Worm (Caenorhabditis elegans) whole organism, L3 larva: ENCODE measurements around the gene M01E10.3.

ENCODE experiments used
- R02D3.7 ChIP-seq: fragments of 150-350 bp; optimal IDR thresholded peaks from 2 replicates; lab custom pipeline; 2014; ENCODE audit warnings: missing biosample characterization, missing genetic modification characterization
- ZK546.5 ChIP-seq: sonication (generic microtip); optimal IDR thresholded peaks from 2 replicates; lab custom pipeline; 2017; ENCODE audit warnings: missing biosample characterization, missing genetic modification characterization
- aly-2 ChIP-seq: fragments of 150-350 bp; optimal IDR thresholded peaks from 2 replicates; lab custom pipeline; 2014; ENCODE audit warnings: missing biosample characterization, missing genetic modification characterization
- ama-1 ChIP-seq: fragments of 150-350 bp; optimal IDR thresholded peaks from 2 replicates; lab custom pipeline; 2018
- ceh-16 ChIP-seq: sonication (generic microtip); optimal IDR thresholded peaks from 2 replicates; lab custom pipeline; 2017; ENCODE audit warnings: missing biosample characterization, missing genetic modification characterization
- ceh-28 ChIP-seq: fragments of 150-350 bp; optimal IDR thresholded peaks from 2 replicates; lab custom pipeline; 2014; ENCODE audit warnings: missing biosample characterization, missing genetic modification reagents, missing genetic modification characterization
- ceh-82 ChIP-seq: fragments of 150-350 bp; optimal IDR thresholded peaks from 2 replicates; lab custom pipeline; 2014; ENCODE audit warnings: missing biosample characterization, missing genetic modification characterization
- ceh-9 ChIP-seq: sonication (generic microtip); optimal IDR thresholded peaks from 2 replicates; lab custom pipeline; 2018; ENCODE audit warnings: missing biosample characterization, missing genetic modification characterization
- daf-12 ChIP-seq: fragments of 150-350 bp; optimal IDR thresholded peaks from 2 replicates; lab custom pipeline; 2014; ENCODE audit warnings: missing biosample characterization, missing genetic modification reagents, missing genetic modification characterization
- egl-27 ChIP-seq: sonication (generic microtip); optimal IDR thresholded peaks from 4 replicates; lab custom pipeline; 2017; ENCODE audit warnings: missing biosample characterization, missing genetic modification reagents, missing genetic modification characterization
- egl-5 ChIP-seq: fragments of 150-350 bp; optimal IDR thresholded peaks from 2 replicates; lab custom pipeline; 2017; ENCODE audit warnings: missing biosample characterization, missing genetic modification reagents, missing genetic modification characterization, inconsistent platforms
- elt-1 ChIP-seq: fragments of 150-350 bp; optimal IDR thresholded peaks from 2 replicates; lab custom pipeline; 2014; ENCODE audit warnings: missing biosample characterization, missing genetic modification characterization
- elt-2 ChIP-seq: sonication (generic microtip); optimal IDR thresholded peaks from 2 replicates; lab custom pipeline; 2016; ENCODE audit warnings: missing genetic modification reagents, mild to moderate bottlenecking, missing genetic modification characterization, missing compliant biosample characterization
- elt-3 ChIP-seq, 3 experiments: fragments of 150-350 bp in 1 of 3; sonication (generic microtip) in 2 of 3; optimal IDR thresholded peaks; 2 replicates in 2 of 3; 4 replicates in 1 of 3; lab custom pipeline; 2014 to 2017; ENCODE audit warnings: missing biosample characterization in 3 of 3, missing genetic modification characterization in 3 of 3
- eor-1 ChIP-seq, 2 experiments: fragments of 150-350 bp; optimal IDR thresholded peaks; 2 replicates each; lab custom pipeline; 2014 to 2018; ENCODE audit warnings: missing biosample characterization in 2 of 2, missing genetic modification characterization in 2 of 2
- fkh-10 ChIP-seq: sonication (generic microtip); optimal IDR thresholded peaks from 2 replicates; lab custom pipeline; 2017; ENCODE audit warnings: missing biosample characterization, missing genetic modification reagents, missing genetic modification characterization
- fkh-2 ChIP-seq: fragments of 150-350 bp; optimal IDR thresholded peaks from 2 replicates; lab custom pipeline; 2014; ENCODE audit warnings: missing biosample characterization, missing genetic modification reagents, missing genetic modification characterization
- fos-1 ChIP-seq: fragments of 150-350 bp; optimal IDR thresholded peaks from 2 replicates; lab custom pipeline; 2014; ENCODE audit warnings: missing biosample characterization, missing genetic modification characterization
- hmg-11 ChIP-seq: sonication (generic microtip); optimal IDR thresholded peaks from 2 replicates; lab custom pipeline; 2016; ENCODE audit warnings: missing genetic modification characterization, missing compliant biosample characterization
- jun-1 ChIP-seq: fragments of 150-350 bp; optimal IDR thresholded peaks from 2 replicates; lab custom pipeline; 2014; ENCODE audit warnings: missing biosample characterization, missing genetic modification reagents, missing genetic modification characterization
- lin-15B ChIP-seq: fragments of 150-350 bp; optimal IDR thresholded peaks from 2 replicates; lab custom pipeline; 2014; ENCODE audit warnings: missing biosample characterization, missing genetic modification characterization
- lin-39 ChIP-seq: fragments of 150-350 bp; optimal IDR thresholded peaks from 2 replicates; lab custom pipeline; 2018; ENCODE audit warnings: missing biosample characterization, missing genetic modification reagents, missing genetic modification characterization
- lsy-12 ChIP-seq: sonication (generic microtip); optimal IDR thresholded peaks from 2 replicates; lab custom pipeline; 2016; ENCODE audit warnings: mild to moderate bottlenecking, missing genetic modification characterization, missing compliant biosample characterization
- mdl-1 ChIP-seq: fragments of 150-350 bp; optimal IDR thresholded peaks from 2 replicates; lab custom pipeline; 2014; ENCODE audit warnings: missing biosample characterization, missing genetic modification characterization
- mml-1 ChIP-seq: fragments of 150-350 bp; sonication (generic microtip); optimal IDR thresholded peaks from 3 replicates; lab custom pipeline; 2014; ENCODE audit warnings: missing biosample characterization, missing genetic modification characterization
- nfya-1 ChIP-seq: sonication (generic microtip); optimal IDR thresholded peaks from 2 replicates; lab custom pipeline; 2017; ENCODE audit warnings: missing genetic modification characterization, mild to moderate bottlenecking, missing compliant biosample characterization, antibody characterized with exemption, moderate library complexity; ENCODE audit not compliant: insufficient read depth
- nhr-11 ChIP-seq: fragments of 150-350 bp; optimal IDR thresholded peaks from 2 replicates; lab custom pipeline; 2014; ENCODE audit warnings: missing biosample characterization, missing genetic modification characterization
- nhr-12 ChIP-seq: fragments of 150-350 bp; optimal IDR thresholded peaks from 2 replicates; lab custom pipeline; 2014; ENCODE audit warnings: missing biosample characterization, missing genetic modification characterization
- nhr-23 ChIP-seq: fragments of 150-350 bp; optimal IDR thresholded peaks from 2 replicates; lab custom pipeline; 2014; ENCODE audit warnings: missing biosample characterization, missing genetic modification reagents, missing genetic modification characterization
- nhr-237 ChIP-seq: fragments of 150-350 bp; optimal IDR thresholded peaks from 2 replicates; lab custom pipeline; 2014; ENCODE audit warnings: missing biosample characterization, missing genetic modification characterization
- nhr-25 ChIP-seq: sonication (generic microtip); optimal IDR thresholded peaks from 2 replicates; lab custom pipeline; 2017; ENCODE audit warnings: missing biosample characterization, missing genetic modification characterization
- nhr-28 ChIP-seq: fragments of 150-350 bp; optimal IDR thresholded peaks from 2 replicates; lab custom pipeline; 2014; ENCODE audit warnings: missing biosample characterization, missing genetic modification characterization
- nhr-43 ChIP-seq: sonication (generic microtip); optimal IDR thresholded peaks from 2 replicates; lab custom pipeline; 2016; ENCODE audit warnings: mild to moderate bottlenecking, missing genetic modification characterization, missing compliant biosample characterization; ENCODE audit not compliant: poor library complexity, severe bottlenecking
- nhr-67 ChIP-seq: fragments of 150-350 bp; optimal IDR thresholded peaks from 2 replicates; lab custom pipeline; 2014; ENCODE audit warnings: missing biosample characterization, missing genetic modification characterization
- nhr-76 ChIP-seq: fragments of 150-350 bp; sonication (generic microtip); optimal IDR thresholded peaks from 5 replicates; lab custom pipeline; 2014; ENCODE audit warnings: missing biosample characterization, missing genetic modification characterization
- nhr-77 ChIP-seq: fragments of 150-350 bp; optimal IDR thresholded peaks from 2 replicates; lab custom pipeline; 2014; ENCODE audit warnings: missing biosample characterization, missing genetic modification characterization
- pha-4 ChIP-seq: fragments of 150-350 bp; optimal IDR thresholded peaks from 2 replicates; lab custom pipeline; 2014; ENCODE audit warnings: missing biosample characterization, missing genetic modification reagents, missing genetic modification characterization
- pqm-1 ChIP-seq: fragments of 150-350 bp; optimal IDR thresholded peaks from 2 replicates; lab custom pipeline; 2017; ENCODE audit warnings: missing biosample characterization, missing genetic modification characterization, inconsistent platforms
- sea-2 ChIP-seq: fragments of 150-350 bp; sonication (generic microtip); optimal IDR thresholded peaks from 4 replicates; lab custom pipeline; 2014; ENCODE audit warnings: missing biosample characterization, missing genetic modification reagents, missing genetic modification characterization
- snpc-4 ChIP-seq: fragments of 150-350 bp; optimal IDR thresholded peaks from 2 replicates; lab custom pipeline; 2014; ENCODE audit warnings: missing biosample characterization, missing genetic modification characterization
- tbx-2 ChIP-seq: sonication (generic microtip); optimal IDR thresholded peaks from 2 replicates; lab custom pipeline; 2016; ENCODE audit warnings: mild to moderate bottlenecking, missing genetic modification characterization, missing compliant biosample characterization
- unc-39 ChIP-seq: sonication (generic microtip); optimal IDR thresholded peaks from 4 replicates; lab custom pipeline; 2017; ENCODE audit warnings: missing biosample characterization, missing genetic modification characterization
- unc-62 ChIP-seq: fragments of 150-350 bp; sonication (generic microtip); optimal IDR thresholded peaks from 4 replicates; lab custom pipeline; 2014; ENCODE audit warnings: missing biosample characterization, missing genetic modification reagents, missing genetic modification characterization
- zag-1 ChIP-seq: fragments of 150-350 bp; optimal IDR thresholded peaks from 2 replicates; lab custom pipeline; 2014; ENCODE audit warnings: missing biosample characterization, missing genetic modification characterization
- ztf-11 ChIP-seq: fragments of 150-350 bp; optimal IDR thresholded peaks from 2 replicates; lab custom pipeline; 2014; ENCODE audit warnings: missing biosample characterization, missing genetic modification characterization
- ztf-4 ChIP-seq: fragments of 150-350 bp; optimal IDR thresholded peaks from 2 replicates; lab custom pipeline; 2014; ENCODE audit warnings: missing biosample characterization, missing genetic modification characterization

The M01E10.3 gene

DNA sequence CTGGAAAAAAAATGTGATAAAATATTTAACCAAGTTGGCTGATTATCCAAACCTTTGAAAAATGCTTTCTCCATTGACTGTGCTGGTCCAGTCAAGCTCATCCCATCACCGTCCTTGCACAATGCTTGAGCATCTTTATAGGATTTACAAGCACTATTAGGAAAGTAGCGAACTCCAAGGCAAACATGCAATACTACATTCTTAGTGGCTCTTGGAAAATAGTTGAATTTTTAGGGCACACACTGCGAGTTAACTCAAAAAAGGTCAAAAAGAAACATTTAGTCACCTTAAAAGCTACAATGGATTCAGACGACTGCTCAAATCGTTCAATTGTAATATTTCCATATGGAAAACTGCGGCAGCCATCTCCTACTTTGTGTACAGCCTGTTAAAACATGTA lies at the start of gene M01E10.3:
M01E10.3 (minus strand) TSS at position 101 of the 400 bp plus-strand sequence.
- TF ChIP-seq fkh-2 (tag; lab: Kevin White, UChicago) (no peak), ceh-16 (tag; lab: Kevin White, UChicago) (no peak), nhr-12 (tag; lab: Kevin White, UChicago) (no peak), unc-62 (GFP tag; lab: Kevin White, UChicago) (no peak), daf-12 (tag; lab: Kevin White, UChicago) (no peak), jun-1 (no peak), nhr-28 (tag; lab: Kevin White, UChicago) (no peak)
- TF ChIP-seq, all 47 proteins: peak for 0

DNA sequence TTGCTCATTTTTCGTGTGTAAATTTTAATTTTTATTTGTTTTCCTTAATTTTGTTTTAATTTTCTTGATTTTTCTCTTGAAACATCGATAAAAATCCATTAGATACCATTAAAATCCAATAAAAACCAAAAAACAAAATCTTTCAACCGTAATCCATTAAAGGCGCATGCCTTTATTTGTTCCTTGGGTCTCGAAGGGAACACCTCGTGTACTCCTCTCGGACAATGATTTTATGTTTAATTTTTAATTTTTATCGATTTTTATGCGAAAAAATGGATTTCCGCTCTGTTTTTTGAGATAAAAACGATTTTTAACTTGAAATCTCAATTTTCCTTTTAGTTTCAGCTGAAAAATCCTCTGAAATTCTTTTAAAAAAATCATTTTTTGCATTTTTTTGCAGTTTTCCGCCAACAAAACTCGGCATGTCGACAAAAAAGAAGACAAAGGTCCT lies 47.9 kb upstream of the M01E10.3 start, which contains the start of gene ppk-2:
ppk-2 (plus strand) TSS at position 401 of the 451 bp plus-strand sequence.
- no peak for TF ChIP-seq unc-62 (GFP tag; lab: Kevin White, UChicago)
- TF ChIP-seq, all 47 proteins: peak for 0

DNA sequence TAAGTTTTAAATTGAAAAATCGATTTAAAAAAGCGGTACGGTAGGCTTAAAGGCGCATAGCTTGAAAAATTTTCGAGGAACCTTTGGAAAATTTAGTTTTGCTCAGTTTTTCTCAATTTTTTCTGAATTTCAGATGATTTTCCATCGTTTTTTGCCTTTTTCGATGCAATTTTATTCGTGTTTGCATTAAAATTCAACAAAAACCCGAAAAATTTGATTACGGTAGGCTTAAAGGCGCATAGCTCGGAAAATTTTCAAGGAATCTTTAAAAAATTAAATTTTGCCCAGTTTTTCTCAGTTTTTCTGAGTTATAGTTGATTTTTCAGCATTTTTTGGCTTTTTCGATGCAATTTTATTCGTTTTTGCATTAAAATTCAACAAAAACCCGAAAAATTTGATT lies 47.3 kb upstream of the M01E10.3 start:
- TF ChIP-seq zag-1 (tag; lab: Kevin White, UChicago) (no peak), ceh-28 (tag; lab: Kevin White, UChicago) (no peak), pha-4 (tag; lab: Kevin White, UChicago) (no peak), fkh-10 (GFP tag; lab: Kevin White, UChicago) (no peak), sea-2 (GFP tag; lab: Kevin White, UChicago) (no peak), nhr-25 (tag; lab: Kevin White, UChicago) (no peak), tbx-2 (no peak)

DNA sequence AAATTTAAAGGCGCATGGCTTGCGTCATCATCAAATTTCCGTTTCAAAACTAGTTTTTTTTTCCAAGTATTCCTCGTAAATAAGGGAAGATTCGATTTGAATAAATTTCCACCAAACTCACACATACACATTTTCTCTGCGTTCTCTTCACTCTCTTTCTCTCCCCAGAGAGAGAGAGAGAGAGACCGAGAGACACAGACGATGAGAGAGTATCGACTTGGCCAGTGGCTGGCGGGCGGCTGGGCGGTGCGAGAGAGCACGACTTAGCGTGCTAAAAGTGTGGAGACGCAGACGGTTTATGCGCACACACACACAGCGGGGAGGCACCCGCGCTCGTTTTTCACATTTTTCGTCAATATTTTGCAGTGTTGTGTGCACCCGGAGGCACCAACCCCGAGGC lies 46.9 kb upstream of the M01E10.3 start:
- TF ChIP-seq tbx-2 (peak; percentile 54), ceh-28 (tag; lab: Kevin White, UChicago) (peak; percentile 94), egl-27 (tag; lab: Kevin White, UChicago) (no peak), fos-1 (tag; lab: Kevin White, UChicago) (no peak), nhr-43 (tag; lab: Kevin White, UChicago) (no peak), unc-62 (GFP tag; lab: Kevin White, UChicago) (no peak), nhr-77 (tag; lab: Kevin White, UChicago) (no peak), ztf-11 (tag; lab: Kevin White, UChicago) (no peak), nfya-1 (peak; percentile 98), lin-39 (tag; lab: Kevin White, UChicago) (peak; percentile 55), unc-39 (tag; lab: Kevin White, UChicago) (no peak), jun-1 (peak; percentile 42), nhr-28 (tag; lab: Kevin White, UChicago) (no peak), fkh-10 (GFP tag; lab: Kevin White, UChicago) (peak; percentile 94), nhr-237 (tag; lab: Kevin White, UChicago) (no peak), lsy-12 (tag; lab: Kevin White, UChicago) (no peak), pha-4 (tag; lab: Kevin White, UChicago) (peak; percentile 75), nhr-11 (tag; lab: Kevin White, UChicago) (no peak), fkh-2 (tag; lab: Kevin White, UChicago) (no peak), ceh-16 (tag; lab: Kevin White, UChicago) (no peak), aly-2 (no peak), nhr-12 (tag; lab: Kevin White, UChicago) (no peak), nhr-23 (peak; percentile 56), nhr-67 (no peak), lin-15B (tag; lab: Kevin White, UChicago) (peak; percentile 56), nhr-76 (tag; lab: Kevin White, UChicago) (no peak), eor-1 (tag; optimal IDR thresholded peaks at IDR 0.05; lab: Kevin White, UChicago) (no peak), nhr-25 (tag; lab: Kevin White, UChicago) (no peak), elt-2 (tag; lab: Kevin White, UChicago) (peak; percentile 54), ZK546.5 (tag; lab: Kevin White, UChicago) (no peak), ceh-82 (tag; lab: Kevin White, UChicago) (peak; percentile 65), egl-5 (tag; lab: Kevin White, UChicago) (no peak), ztf-4 (tag; lab: Kevin White, UChicago) (no peak), elt-3 (tag; optimal IDR thresholded peaks at IDR 0.05; lab: Kevin White, UChicago) (no peak), zag-1 (tag; lab: Kevin White, UChicago) (no peak), pqm-1 (tag; lab: Kevin White, UChicago) (peak; percentile 22), elt-1 (tag; lab: Kevin White, UChicago) (no peak), mml-1 (no peak), ama-1 (lab: Kevin White, UChicago) (no peak), snpc-4 (tag; lab: Kevin White, UChicago) (no peak), hmg-11 (tag; lab: Kevin White, UChicago) (peak; percentile 97), daf-12 (tag; lab: Kevin White, UChicago) (no peak), R02D3.7 (tag; lab: Kevin White, UChicago) (no peak), sea-2 (GFP tag; lab: Kevin White, UChicago) (peak; percentile 42), mdl-1 (tag; lab: Kevin White, UChicago) (no peak), ceh-9 (tag; lab: Kevin White, UChicago) (no peak)
